Fruit fly (Drosophila melanogaster): Measurements from ENCODE around the gene mtSSB.

Gene mtSSB

dm6 chr3R:16224415-16225165 lies 19.5 kb upstream of the mtSSB start (continued):
- no peak for TF ChIP-seq CG6791 (GFP tag; IDR thresholded peaks at IDR 0.05; ENCODE audit: partially characterized antibody)
- TF ChIP-seq lilli (GFP tag; optimal IDR thresholded peaks at IDR 0.05): peak; percentile 98
- TF ChIP-seq mld (GFP tag; IDR thresholded peaks at IDR 0.05; ENCODE audit: partially characterized antibody): no peak
- peak; percentile 97 for TF ChIP-seq CG6813 (GFP tag; optimal IDR thresholded peaks at IDR 0.05)
- peak; percentile 97 for TF ChIP-seq pum (GFP tag; optimal IDR thresholded peaks at IDR 0.05)
- peak; percentile 93 for TF ChIP-seq CG11723 (GFP tag; optimal IDR thresholded peaks at IDR 0.05)
- TF ChIP-seq CG2129 (GFP tag; IDR thresholded peaks at IDR 0.05; ENCODE audit: partially characterized antibody): no peak
- no peak for TF ChIP-seq crol (GFP tag; IDR thresholded peaks at IDR 0.05)
- TF ChIP-seq CG32532 (GFP tag; IDR thresholded peaks at IDR 0.05): no peak
- TF ChIP-seq CG18262 (tag; optimal IDR thresholded peaks at IDR 0.05): peak; percentile 98
- TF ChIP-seq CG4730 (GFP tag; IDR thresholded peaks at IDR 0.05): no peak
- TF ChIP-seq CG11560 (tag; IDR thresholded peaks at IDR 0.05): no peak
- TF ChIP-seq otp (GFP tag; IDR thresholded peaks at IDR 0.05): no peak
- TF ChIP-seq CG10321 (GFP tag; IDR thresholded peaks at IDR 0.05): no peak
- peak; percentile 93 for TF ChIP-seq sima (GFP tag; optimal IDR thresholded peaks at IDR 0.05)
- no peak for TF ChIP-seq ap (GFP tag; IDR thresholded peaks at IDR 0.05)

dm6 chr3R:16223252-16224037 lies 18.4 kb upstream of the mtSSB start:
- TF ChIP-seq Hr51 (GFP tag; optimal IDR thresholded peaks at IDR 0.05) (peak in 1 of 2 experiments; percentile 65), CG4424 (GFP tag; optimal IDR thresholded peaks at IDR 0.05) (peak; percentile 39), CG6175 (GFP tag; IDR thresholded peaks at IDR 0.05) (peak; percentile 80), Ets65A (GFP tag) (peak; percentile 49), Oli (tag; optimal IDR thresholded peaks at IDR 0.05) (peak; percentile 51), sens (GFP tag) (peak; percentile 62), bcd (GFP tag; optimal IDR thresholded peaks at IDR 0.05) (peak; percentile 4), z (GFP tag; IDR thresholded peaks at IDR 0.05) (peak; percentile 51; the same call in 1 of the 3 replicates), grau (tag; optimal IDR thresholded peaks at IDR 0.05) (peak; percentile 59), dmrt99B (tag; optimal IDR thresholded peaks at IDR 0.05) (peak; percentile 72), Fer3 (tag; optimal IDR thresholded peaks at IDR 0.05) (peak; percentile 16), CG7372 (GFP tag; IDR thresholded peaks at IDR 0.05) (peak; percentile 5; the same call in 1 of the 2 replicates), CG1603 (tag; optimal IDR thresholded peaks at IDR 0.05) (no peak), Opbp (GFP tag; IDR thresholded peaks at IDR 0.05; ENCODE audit: partially characterized antibody) (peak; percentile 60; the same call in 2 of the 3 replicates), CG8388 (GFP tag; optimal IDR thresholded peaks at IDR 0.05) (no peak), Trl (optimal IDR thresholded peaks at IDR 0.05) (no peak), Trl (GFP tag; optimal IDR thresholded peaks at IDR 0.05) (peak; percentile 22), toy (GFP tag; IDR thresholded peaks at IDR 0.05) (0 out of 2 replicates have a peak, but pooled peaks have one; percentile 24), Myb (GFP tag; optimal IDR thresholded peaks at IDR 0.05) (no peak), CG5180 (GFP tag; optimal IDR thresholded peaks at IDR 0.05) (peak; percentile 73), CG12155 (GFP tag; optimal IDR thresholded peaks at IDR 0.05) (peak; percentile 34), Xrp1 (GFP tag; IDR thresholded peaks at IDR 0.05) (peak; percentile 27; the same call in 1 of the 2 replicates), NC2α (GFP tag; optimal IDR thresholded peaks at IDR 0.05) (no peak), CG6689 (GFP tag; IDR thresholded peaks at IDR 0.05) (no peak), CG7839 (tag; optimal IDR thresholded peaks at IDR 0.05) (peak; percentile 70), sug (tag; optimal IDR thresholded peaks at IDR 0.05) (no peak), ERR (GFP tag; optimal IDR thresholded peaks at IDR 0.05) (peak; percentile 6), Blimp-1 (GFP tag; optimal IDR thresholded peaks at IDR 0.05) (peak; percentile 25), CG17385 (GFP tag; optimal IDR thresholded peaks at IDR 0.05) (peak; percentile 30), gt (GFP tag; IDR thresholded peaks at IDR 0.05) (no peak), dpn (GFP tag; optimal IDR thresholded peaks at IDR 0.05) (no peak), CG13894 (tag; optimal IDR thresholded peaks at IDR 0.05) (peak; percentile 86)

Measured in whole organism, embryonic.